Fruit fly (Drosophila melanogaster): ENCODE data around the gene CG16775.
A peak's percentile ranks its signal among the peaks of the same experiment; 100 is the strongest.

Gene CG16775

DNA sequence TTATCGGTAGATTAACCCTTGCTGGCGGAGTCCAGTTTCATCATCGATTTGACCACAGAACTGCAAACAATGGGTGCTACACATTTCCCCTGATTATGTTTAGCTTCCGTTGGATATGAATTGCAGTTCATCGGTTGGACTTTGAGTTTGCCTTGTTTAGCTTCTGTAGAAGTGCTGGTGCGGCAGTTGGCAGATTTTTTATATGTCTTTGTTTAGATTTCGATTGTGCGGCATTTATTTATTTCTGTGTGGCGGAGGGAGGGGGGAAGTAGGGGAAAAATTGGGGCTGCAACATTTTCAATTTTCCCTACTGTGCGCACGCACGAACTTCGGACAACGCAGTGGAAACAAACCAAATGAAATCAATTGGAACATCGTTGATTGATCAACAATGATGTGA, 19.3 kb upstream of the CG16775 start (continued):
- no peak for TF ChIP-seq fd59A (GFP tag; optimal IDR thresholded peaks at IDR 0.05)
- no peak for TF ChIP-seq pdm3 (GFP tag; optimal IDR thresholded peaks at IDR 0.05)
- TF ChIP-seq net (GFP tag; optimal IDR thresholded peaks at IDR 0.05) = peak; percentile 5
- no peak for TF ChIP-seq vri (GFP tag; optimal IDR thresholded peaks at IDR 0.05)
- TF ChIP-seq Gug (GFP tag; IDR thresholded peaks at IDR 0.05) = no peak
- TF ChIP-seq cyc (GFP tag; optimal IDR thresholded peaks at IDR 0.05) = no peak
- TF ChIP-seq CG10669 (GFP tag; optimal IDR thresholded peaks at IDR 0.05) = peak; percentile 18
- TF ChIP-seq Eip93F (GFP tag; optimal IDR thresholded peaks at IDR 0.05) = no peak
- no peak for TF ChIP-seq CG1621 (tag; optimal IDR thresholded peaks at IDR 0.05)
- TF ChIP-seq CG8319 (GFP tag; optimal IDR thresholded peaks at IDR 0.05) = no peak
- no peak for TF ChIP-seq topi (GFP tag; optimal IDR thresholded peaks at IDR 0.05)
- TF ChIP-seq Hr4 (GFP tag; optimal IDR thresholded peaks at IDR 0.05) = no peak
- no peak for TF ChIP-seq CG3919 (GFP tag; optimal IDR thresholded peaks at IDR 0.05)
- TF ChIP-seq achi (GFP tag; optimal IDR thresholded peaks at IDR 0.05) = no peak
- no peak for TF ChIP-seq OdsH (GFP tag; optimal IDR thresholded peaks at IDR 0.05)
- peak; percentile 42 for TF ChIP-seq CG9139 (GFP tag; optimal IDR thresholded peaks at IDR 0.05)
- no peak for TF ChIP-seq Sox102F (GFP tag; optimal IDR thresholded peaks at IDR 0.05)
- no peak for TF ChIP-seq esn (GFP tag; optimal IDR thresholded peaks at IDR 0.05)
- TF ChIP-seq salr (GFP tag; optimal IDR thresholded peaks at IDR 0.05) = peak in 1 of 2 experiments; percentile 2
- no peak for TF ChIP-seq Hr38 (GFP tag; optimal IDR thresholded peaks at IDR 0.05)
- peak; percentile 33 for TF ChIP-seq CG6808 (GFP tag; optimal IDR thresholded peaks at IDR 0.05)
- no peak for TF ChIP-seq acj6 (GFP tag; optimal IDR thresholded peaks at IDR 0.05)
- no peak for TF ChIP-seq CG31627 (GFP tag; optimal IDR thresholded peaks at IDR 0.05)
- TF ChIP-seq fd85E (GFP tag; optimal IDR thresholded peaks at IDR 0.05) = no peak
- no peak for TF ChIP-seq Sox15 (GFP tag; optimal IDR thresholded peaks at IDR 0.05)
- no peak for TF ChIP-seq CG10631 (GFP tag; optimal IDR thresholded peaks at IDR 0.05)
- TF ChIP-seq fkh (GFP tag; optimal IDR thresholded peaks at IDR 0.05) = no peak
- TF ChIP-seq CG32006 (GFP tag; optimal IDR thresholded peaks at IDR 0.05) = no peak
- TF ChIP-seq CG34406 (GFP tag; optimal IDR thresholded peaks at IDR 0.05) = no peak
- TF ChIP-seq Eip78C (GFP tag) = no peak
- 0 out of 3 replicates have a peak, but pooled peaks have one; percentile 37 for TF ChIP-seq CG6163 (GFP tag; IDR thresholded peaks at IDR 0.05)

DNA sequence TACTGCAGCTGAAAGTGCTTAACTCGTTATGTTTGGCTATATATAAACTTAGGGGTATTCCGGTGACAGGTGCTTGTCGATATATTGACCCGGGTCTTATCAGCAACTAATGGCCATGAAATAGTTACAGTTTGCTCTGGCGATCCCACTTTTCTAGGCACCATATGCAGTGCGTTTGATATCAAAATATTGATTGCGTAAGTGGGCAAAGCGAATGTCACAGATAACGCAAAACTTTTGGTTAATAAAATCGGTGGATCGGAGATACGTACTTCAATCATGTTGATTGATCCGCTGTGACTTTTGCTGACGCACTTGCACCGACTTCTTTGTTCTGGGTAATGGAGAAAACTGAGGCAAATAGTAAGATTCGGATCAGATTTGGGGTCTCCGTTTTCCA, 18.1 kb upstream of the CG16775 start:
- no peak for TF ChIP-seq CG1621 (tag; optimal IDR thresholded peaks at IDR 0.05)
- TF ChIP-seq Eip78C (GFP tag) = peak; percentile 26
- no peak for TF ChIP-seq Sox14 (GFP tag; optimal IDR thresholded peaks at IDR 0.05)
- no peak for TF ChIP-seq Hr4 (GFP tag; optimal IDR thresholded peaks at IDR 0.05)
- no peak for TF ChIP-seq CG31627 (GFP tag; optimal IDR thresholded peaks at IDR 0.05)

DNA sequence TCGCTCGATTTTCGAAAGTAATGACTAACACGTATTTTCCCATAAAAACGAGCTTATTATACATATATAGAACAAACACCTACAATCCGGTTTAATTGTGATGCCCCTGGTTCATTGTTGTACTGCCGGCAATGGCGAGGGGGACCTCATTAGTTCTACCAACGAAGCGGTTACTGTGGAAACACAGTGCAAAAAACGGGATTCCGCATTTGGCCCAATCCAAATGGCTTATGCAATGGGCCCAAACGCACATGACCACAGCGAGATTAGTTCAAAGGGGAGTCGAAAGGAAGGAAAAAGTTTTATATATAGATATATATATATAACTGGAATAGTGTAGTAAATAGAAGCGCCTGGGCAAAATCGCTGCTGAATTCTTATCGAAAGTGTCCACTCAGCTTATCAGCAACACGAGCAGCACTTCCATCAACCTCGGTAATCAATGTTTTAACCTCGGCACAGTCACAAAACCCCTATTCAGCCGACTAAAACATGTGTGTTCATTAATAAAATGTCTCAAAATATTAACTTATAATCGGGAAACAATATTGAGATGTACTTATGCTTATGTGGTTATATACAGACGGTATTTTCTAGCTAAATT, 17.5 kb upstream of the CG16775 start:
- TF ChIP-seq spab (GFP tag; optimal IDR thresholded peaks at IDR 0.05) = no peak
- TF ChIP-seq Eip78C (GFP tag) = peak; percentile 60
- TF ChIP-seq CG11762 (GFP tag; optimal IDR thresholded peaks at IDR 0.05; ENCODE audit: insufficient read depth) = no peak
- peak; percentile 75 for TF ChIP-seq svp (GFP tag)
- TF ChIP-seq vri (GFP tag; optimal IDR thresholded peaks at IDR 0.05) = peak; percentile 5
- no peak for TF ChIP-seq OdsH (GFP tag; optimal IDR thresholded peaks at IDR 0.05)

DNA sequence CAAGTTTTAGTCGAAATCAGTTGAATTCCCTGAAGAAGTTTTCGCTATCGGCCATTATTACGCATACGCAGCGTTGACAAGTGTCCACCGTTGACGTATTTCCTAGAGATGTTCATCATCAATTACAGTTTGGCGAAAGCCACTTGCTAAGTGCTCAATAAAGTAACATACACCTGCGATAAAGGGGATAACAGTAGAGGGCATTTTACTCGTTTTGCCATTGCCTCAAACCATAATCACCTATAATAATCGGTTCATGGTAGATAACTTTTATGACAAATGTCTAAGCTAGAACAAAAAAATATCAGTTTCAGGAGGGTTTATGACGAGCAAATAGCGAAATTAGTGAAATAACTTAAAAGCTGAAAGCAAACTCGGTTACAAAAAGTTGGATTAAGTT, 16.2 kb upstream of the CG16775 start:
- TF ChIP-seq CG6854 (GFP tag; optimal IDR thresholded peaks at IDR 0.05) (no peak), dsx (GFP tag; optimal IDR thresholded peaks at IDR 0.05; ENCODE audit: poor library complexity, severe bottlenecking) (no peak), fd85E (GFP tag; optimal IDR thresholded peaks at IDR 0.05) (no peak), fd59A (GFP tag; optimal IDR thresholded peaks at IDR 0.05) (no peak), acj6 (GFP tag; optimal IDR thresholded peaks at IDR 0.05) (no peak), CG7368 (GFP tag; optimal IDR thresholded peaks at IDR 0.05) (no peak), Sox15 (GFP tag; optimal IDR thresholded peaks at IDR 0.05) (no peak), net (GFP tag; optimal IDR thresholded peaks at IDR 0.05) (no peak), Eip78C (GFP tag) (no peak), achi (GFP tag; optimal IDR thresholded peaks at IDR 0.05) (no peak), fkh (GFP tag; optimal IDR thresholded peaks at IDR 0.05) (no peak), CG34406 (GFP tag; optimal IDR thresholded peaks at IDR 0.05) (no peak), Hr4 (GFP tag; optimal IDR thresholded peaks at IDR 0.05) (no peak), Lpt (GFP tag; optimal IDR thresholded peaks at IDR 0.05) (no peak)

Data from whole organism, prepupa.